Fruit fly (Drosophila melanogaster) whole organism, embryonic: ENCODE measurements around the gene Ir7g.

Experiments used
- Atf3 ChIP-seq: fragments of 200-800 bp; sonication (Bioruptor generic); optimal IDR thresholded peaks from 3 replicates; lab custom pipeline; 2016; ENCODE audit warnings: missing biosample characterization, missing genetic modification characterization
- CG18262 ChIP-seq: fragments of 200-800 bp; optimal IDR thresholded peaks from 3 replicates; lab custom pipeline; 2019; ENCODE audit warnings: missing biosample characterization, mild to moderate bottlenecking, missing genetic modification characterization, moderate library complexity
- CG3065 ChIP-seq: fragments of 200-800 bp; sonication (Bioruptor generic); optimal IDR thresholded peaks from 2 replicates; lab custom pipeline; 2016; ENCODE audit warnings: missing biosample characterization, missing genetic modification characterization
- CG4424 ChIP-seq: fragments of 200-800 bp; sonication (Bioruptor generic); optimal IDR thresholded peaks from 3 replicates; lab custom pipeline; 2016; ENCODE audit warnings: missing biosample characterization, missing genetic modification characterization
- CG6854 ChIP-seq: fragments of 200-800 bp; sonication (Bioruptor generic); optimal IDR thresholded peaks from 3 replicates; lab custom pipeline; 2017; ENCODE audit warnings: missing biosample characterization, mild to moderate bottlenecking, missing genetic modification characterization
- Fer1 ChIP-seq: fragments of 200-800 bp; sonication (Bioruptor generic); optimal IDR thresholded peaks from 2 replicates; lab custom pipeline; 2017; ENCODE audit warnings: missing biosample characterization, mild to moderate bottlenecking, missing genetic modification characterization

- no peak for TF ChIP-seq CG4424 (GFP tag; lab: Kevin White, UChicago)
- TF ChIP-seq Atf3: no peak
- TF ChIP-seq CG6854 (GFP tag; lab: Kevin White, UChicago): no peak
- TF ChIP-seq Fer1: no peak
- TF ChIP-seq CG18262 (tag; lab: Kevin White, UChicago): peak; percentile 8
- no peak for TF ChIP-seq CG3065 (GFP tag; lab: Kevin White, UChicago)
Observed at dm6 chrX:7891596-7892538, 7.4 kb downstream of the Ir7g start, which contains the start of gene Nek2.
